Worm (Caenorhabditis elegans) whole organism, L1 larva: Measurements from ENCODE around the gene gbh-2.

Experiments used
- C04F5.9 ChIP-seq: sonication (generic microtip); optimal IDR thresholded peaks from 2 replicates; lab custom pipeline; 2016; ENCODE audit warnings: missing genetic modification characterization, missing compliant biosample characterization
- C16A3.4 ChIP-seq: fragments of 150-350 bp; optimal IDR thresholded peaks from 2 replicates; lab custom pipeline; 2014; ENCODE audit warnings: missing biosample characterization, missing genetic modification characterization
- C34B4.2 ChIP-seq: sonication (generic microtip); optimal IDR thresholded peaks from 2 replicates; lab custom pipeline; 2017; ENCODE audit warnings: mild to moderate bottlenecking, missing genetic modification characterization, missing compliant biosample characterization
- F16B12.6 ChIP-seq: fragments of 150-350 bp; optimal IDR thresholded peaks from 2 replicates; lab custom pipeline; 2014; ENCODE audit warnings: missing biosample characterization, missing genetic modification characterization
- ama-1 ChIP-seq: fragments of 150-350 bp; optimal IDR thresholded peaks from 2 replicates; lab custom pipeline; 2014
- blmp-1 ChIP-seq: fragments of 150-350 bp; optimal IDR thresholded peaks from 2 replicates; lab custom pipeline; 2014; ENCODE audit warnings: missing biosample characterization, missing genetic modification characterization
- ceh-63 ChIP-seq: fragments of 200-800 bp; sonication (Bioruptor generic); optimal IDR thresholded peaks from 2 replicates; lab custom pipeline; 2018; ENCODE audit warnings: mild to moderate bottlenecking, missing genetic modification characterization, missing compliant biosample characterization
- ceh-8 ChIP-seq: fragments of 200-800 bp; sonication (Bioruptor generic); optimal IDR thresholded peaks from 2 replicates; lab custom pipeline; 2018; ENCODE audit warnings: mild to moderate bottlenecking, missing genetic modification characterization, moderate library complexity, missing compliant biosample characterization
- efl-1 ChIP-seq, 4 experiments: fragments of 150-350 bp; optimal IDR thresholded peaks in 3 of 4; peaks in 1 of 4; 1 replicate in 1 of 4; 2 replicates in 3 of 4; lab custom pipeline; 2014; ENCODE audit warnings: missing biosample characterization in 2 of 4, missing genetic modification characterization in 2 of 4, missing genetic modification reagents in 2 of 4
- efl-3 ChIP-seq: fragments of 200-800 bp; sonication (Bioruptor generic); optimal IDR thresholded peaks from 2 replicates; lab custom pipeline; 2018; ENCODE audit warnings: mild to moderate bottlenecking, missing genetic modification characterization, missing compliant biosample characterization
- egl-13 ChIP-seq: sonication (generic microtip); optimal IDR thresholded peaks from 2 replicates; lab custom pipeline; 2016; ENCODE audit warnings: missing genotype, missing genetic modification reagents, missing genetic modification characterization, missing compliant biosample characterization
- fkh-10 ChIP-seq: sonication (generic microtip); optimal IDR thresholded peaks from 2 replicates; lab custom pipeline; 2017; ENCODE audit warnings: missing biosample characterization, missing genetic modification reagents, missing genetic modification characterization
- grh-1 ChIP-seq: fragments of 200-800 bp; sonication (Bioruptor generic); IDR thresholded peaks from 2 replicates; pipeline ENCODE4 v1.3.6; 2022; ENCODE audit warnings: missing genetic modification reagents, missing genetic modification characterization, missing compliant biosample characterization
- hlh-17 ChIP-seq: fragments of 200-800 bp; sonication (Bioruptor generic); optimal IDR thresholded peaks from 2 replicates; lab custom pipeline; 2018; ENCODE audit warnings: missing genetic modification characterization, mild to moderate bottlenecking, missing compliant biosample characterization, moderate library complexity, borderline replicate concordance
- isw-1 ChIP-seq: fragments of 200-800 bp; sonication (Bioruptor generic); IDR thresholded peaks from 2 replicates; pipeline ENCODE4 v1.3.6; 2022; ENCODE audit warnings: missing genetic modification characterization, missing compliant biosample characterization
- lin-13 ChIP-seq: fragments of 150-350 bp; optimal IDR thresholded peaks from 2 replicates; lab custom pipeline; 2014; ENCODE audit warnings: missing biosample characterization, missing genetic modification reagents, missing genetic modification characterization
- lin-39 ChIP-seq: fragments of 150-350 bp; optimal IDR thresholded peaks from 2 replicates; lab custom pipeline; 2014; ENCODE audit warnings: missing biosample characterization, missing genetic modification reagents, missing genetic modification characterization
- lir-3 ChIP-seq: sonication (generic microtip); optimal IDR thresholded peaks from 2 replicates; lab custom pipeline; 2016; ENCODE audit warnings: mild to moderate bottlenecking, missing genetic modification characterization, moderate library complexity, missing compliant biosample characterization; ENCODE audit not compliant: poor library complexity
- lsy-2 ChIP-seq, 2 experiments: fragments of 150-350 bp; optimal IDR thresholded peaks; 2 replicates each; lab custom pipeline; 2014; ENCODE audit warnings: missing biosample characterization in 2 of 2, missing genetic modification characterization in 2 of 2
- mef-2 ChIP-seq: fragments of 150-350 bp; optimal IDR thresholded peaks from 2 replicates; lab custom pipeline; 2014; ENCODE audit warnings: missing biosample characterization, missing genetic modification characterization
- mep-1 ChIP-seq: fragments of 150-350 bp; optimal IDR thresholded peaks from 2 replicates; lab custom pipeline; 2014; ENCODE audit warnings: missing biosample characterization, missing genetic modification characterization
- nhr-12 ChIP-seq: sonication (generic microtip); optimal IDR thresholded peaks from 2 replicates; lab custom pipeline; 2017; ENCODE audit warnings: missing biosample characterization, missing genetic modification characterization
- nhr-19 ChIP-seq: fragments of 200-800 bp; sonication (Bioruptor generic); conservative IDR thresholded peaks from 2 replicates; pipeline ENCODE4 v1.3.6; 2022; ENCODE audit warnings: missing genetic modification characterization, missing compliant biosample characterization
- nhr-28 ChIP-seq: fragments of 150-350 bp; optimal IDR thresholded peaks from 2 replicates; lab custom pipeline; 2014; ENCODE audit warnings: missing biosample characterization, missing genetic modification characterization
- nhr-47 ChIP-seq: sonication (generic microtip); optimal IDR thresholded peaks from 2 replicates; lab custom pipeline; 2016; ENCODE audit warnings: mild to moderate bottlenecking, missing genetic modification characterization, moderate library complexity, missing compliant biosample characterization
- nhr-71 ChIP-seq: sonication (generic microtip); optimal IDR thresholded peaks from 2 replicates; lab custom pipeline; 2016; ENCODE audit warnings: mild to moderate bottlenecking, missing genetic modification characterization, moderate library complexity, missing compliant biosample characterization
- nhr-76 ChIP-seq: sonication (generic microtip); optimal IDR thresholded peaks from 2 replicates; lab custom pipeline; 2017; ENCODE audit warnings: missing biosample characterization, missing genetic modification characterization
- nhr-77 ChIP-seq: fragments of 150-350 bp; optimal IDR thresholded peaks from 2 replicates; lab custom pipeline; 2014; ENCODE audit warnings: missing biosample characterization, missing genetic modification characterization
- nhr-85 ChIP-seq: sonication (generic microtip); peaks from one replicate; lab custom pipeline; 2016; ENCODE audit warnings: missing genetic modification characterization, inconsistent platforms, missing compliant biosample characterization
- nhr-90 ChIP-seq: sonication (generic microtip); optimal IDR thresholded peaks from 2 replicates; lab custom pipeline; 2016; ENCODE audit warnings: mild to moderate bottlenecking, missing genetic modification characterization, missing compliant biosample characterization; ENCODE audit not compliant: poor library complexity
- pqm-1 ChIP-seq: sonication (generic microtip); optimal IDR thresholded peaks from 3 replicates; lab custom pipeline; 2017; ENCODE audit warnings: missing biosample characterization, missing genetic modification characterization
- rnt-1 ChIP-seq: sonication (generic microtip); optimal IDR thresholded peaks from 2 replicates; lab custom pipeline; 2016; ENCODE audit warnings: mild to moderate bottlenecking, missing genetic modification characterization, moderate library complexity, missing compliant biosample characterization
- snpc-4 ChIP-seq: fragments of 150-350 bp; optimal IDR thresholded peaks from 2 replicates; lab custom pipeline; 2014; ENCODE audit warnings: missing biosample characterization, missing genetic modification characterization
- snu-23 ChIP-seq: sonication (generic microtip); optimal IDR thresholded peaks from 2 replicates; lab custom pipeline; 2016; ENCODE audit warnings: missing genetic modification characterization, missing compliant biosample characterization
- sup-37 ChIP-seq: fragments of 200-800 bp; sonication (Bioruptor generic); optimal IDR thresholded peaks from 2 replicates; lab custom pipeline; 2018; ENCODE audit warnings: mild to moderate bottlenecking, missing genetic modification characterization, missing compliant biosample characterization
- swsn-7 ChIP-seq: sonication (generic microtip); optimal IDR thresholded peaks from 2 replicates; lab custom pipeline; 2016; ENCODE audit warnings: missing genetic modification characterization, missing compliant biosample characterization
- unc-130 ChIP-seq: fragments of 150-350 bp; optimal IDR thresholded peaks from 2 replicates; lab custom pipeline; 2017; ENCODE audit warnings: missing biosample characterization, missing genetic modification characterization, inconsistent platforms
- vab-15 ChIP-seq: sonication (generic microtip); optimal IDR thresholded peaks from 2 replicates; lab custom pipeline; 2017; ENCODE audit warnings: missing genotype, mild to moderate bottlenecking, missing genetic modification characterization, missing compliant biosample characterization
- zip-4 ChIP-seq: fragments of 200-800 bp; sonication (Bioruptor generic); optimal IDR thresholded peaks from 2 replicates; lab custom pipeline; 2018; ENCODE audit warnings: mild to moderate bottlenecking, missing genetic modification characterization, moderate library complexity, missing compliant biosample characterization
- ztf-11 ChIP-seq, 2 experiments: sonication (generic microtip); optimal IDR thresholded peaks; 2 replicates each; lab custom pipeline; 2016 to 2017; ENCODE audit warnings: missing genetic modification characterization in 2 of 2, missing biosample characterization in 1 of 2, missing compliant biosample characterization in 1 of 2
- ztf-4 ChIP-seq: fragments of 150-350 bp; optimal IDR thresholded peaks from 2 replicates; lab custom pipeline; 2014; ENCODE audit warnings: missing biosample characterization, missing genetic modification characterization

The gbh-2 gene

ce11 chrII:8440792-8441191 lies 44.9 kb upstream of the gbh-2 start (continued):
- TF ChIP-seq C34B4.2 (tag; lab: Kevin White, UChicago) (no peak), lir-3 (tag; lab: Kevin White, UChicago) (no peak), swsn-7 (tag; lab: Kevin White, UChicago) (no peak), pqm-1 (tag; lab: Kevin White, UChicago) (no peak), rnt-1 (tag; lab: Kevin White, UChicago) (peak; percentile 6), nhr-85 (peak; percentile 95), ceh-8 (GFP tag; lab: Kevin White, UChicago) (no peak), nhr-47 (tag; lab: Kevin White, UChicago) (no peak), nhr-76 (tag; lab: Kevin White, UChicago) (no peak), nhr-12 (tag; lab: Kevin White, UChicago) (no peak), snu-23 (GFP tag; lab: Kevin White, UChicago) (peak; percentile 48), fkh-10 (GFP tag; lab: Kevin White, UChicago) (no peak), egl-13 (tag; lab: Kevin White, UChicago) (no peak), grh-1 (no peak), C04F5.9 (tag; lab: Kevin White, UChicago) (no peak), unc-130 (tag; lab: Kevin White, UChicago) (no peak), nhr-71 (tag; lab: Kevin White, UChicago) (peak; percentile 75), lin-13 (GFP tag; lab: Kevin White, UChicago) (no peak), ztf-11 (tag; optimal IDR thresholded peaks at IDR 0.05; lab: Kevin White, UChicago) (no peak), nhr-19 (GFP tag; lab: Robert Waterston, UW) (peak; percentile 37), sup-37 (GFP tag; lab: Kevin White, UChicago) (no peak), ceh-63 (GFP tag; lab: Kevin White, UChicago) (no peak), F16B12.6 (tag; lab: Kevin White, UChicago) (no peak), mef-2 (no peak), isw-1 (GFP tag; lab: Robert Waterston, UW) (no peak), C16A3.4 (tag; lab: Kevin White, UChicago) (no peak), snpc-4 (tag; lab: Kevin White, UChicago) (no peak), efl-3 (no peak), blmp-1 (tag; lab: Kevin White, UChicago) (peak; percentile 77), ama-1 (lab: Kevin White, UChicago) (no peak), hlh-17 (GFP tag; lab: Kevin White, UChicago) (no peak), vab-15 (tag; lab: Kevin White, UChicago) (no peak), nhr-77 (tag; lab: Kevin White, UChicago) (no peak), nhr-28 (no peak), ztf-4 (tag; lab: Kevin White, UChicago) (no peak), nhr-90 (tag; lab: Kevin White, UChicago) (peak; percentile 52), zip-4 (GFP tag; lab: Kevin White, UChicago) (no peak), mep-1 (peak; percentile 5), efl-1 (optimal IDR thresholded peaks at IDR 0.05; lab: Kevin White, UChicago) (no peak), efl-1 (GFP tag; optimal IDR thresholded peaks at IDR 0.05 in 1 of 2; lab: Kevin White, UChicago) (peak in 1 of 2 experiments; percentile 90)

- TF ChIP-seq efl-1 (optimal IDR thresholded peaks at IDR 0.05; lab: Kevin White, UChicago) (no peak), efl-1 (GFP tag; optimal IDR thresholded peaks at IDR 0.05 in 1 of 2; lab: Kevin White, UChicago) (peak in 1 of 2 experiments; percentile 91), F16B12.6 (tag; lab: Kevin White, UChicago) (peak; percentile 0), lsy-2 (tag; optimal IDR thresholded peaks at IDR 0.05; lab: Kevin White, UChicago) (peak in 1 of 2 experiments; percentile 16), lin-39 (tag; lab: Kevin White, UChicago) (no peak)
- TF ChIP-seq, all 84 proteins: peak for 3
Observed at ce11 chrII:8441519-8441918, 44.2 kb upstream of the gbh-2 start.
